Fruit fly (Drosophila melanogaster): ENCODE results near the gene Rh2.

Gene Rh2

dm6 chr3R:18928918-18929705, 29.9 kb downstream of the Rh2 start, which contains the start of gene CG42613 (continued):
- peak in 1 of 2 experiments; percentile 52 for TF ChIP-seq salr (GFP tag; optimal IDR thresholded peaks at IDR 0.05)
- peak; percentile 42 for TF ChIP-seq Eip78C (GFP tag)
- peak; percentile 40 for TF ChIP-seq OdsH (GFP tag; optimal IDR thresholded peaks at IDR 0.05)
- peak; percentile 2 for TF ChIP-seq Lpt (GFP tag; optimal IDR thresholded peaks at IDR 0.05)
- peak; percentile 53 for TF ChIP-seq lz (GFP tag; optimal IDR thresholded peaks at IDR 0.05)
- peak; percentile 14 for TF ChIP-seq CG8632 (GFP tag; optimal IDR thresholded peaks at IDR 0.05)
- TF ChIP-seq Eip75B (GFP tag; optimal IDR thresholded peaks at IDR 0.05) = peak; percentile 52
- peak; percentile 12 for TF ChIP-seq CG32006 (GFP tag; optimal IDR thresholded peaks at IDR 0.05)
- peak; percentile 65 for TF ChIP-seq cyc (GFP tag; optimal IDR thresholded peaks at IDR 0.05)
- no peak for TF ChIP-seq spab (GFP tag; optimal IDR thresholded peaks at IDR 0.05)
- peak; percentile 31 for TF ChIP-seq CG10669 (GFP tag; optimal IDR thresholded peaks at IDR 0.05)
- no peak for TF ChIP-seq Hr38 (GFP tag; optimal IDR thresholded peaks at IDR 0.05)
- no peak for TF ChIP-seq CG11294 (GFP tag; IDR thresholded peaks at IDR 0.05)
- no peak for TF ChIP-seq dsx (GFP tag; optimal IDR thresholded peaks at IDR 0.05; ENCODE audit: poor library complexity, severe bottlenecking)

dm6 chr3R:18931725-18932124, 32.5 kb downstream of the Rh2 start:
- TF ChIP-seq fd85E (GFP tag; optimal IDR thresholded peaks at IDR 0.05) (no peak), CG9139 (GFP tag; optimal IDR thresholded peaks at IDR 0.05) (no peak), Eip93F (GFP tag; optimal IDR thresholded peaks at IDR 0.05) (no peak), pdm3 (GFP tag; optimal IDR thresholded peaks at IDR 0.05) (no peak), Sox102F (GFP tag; optimal IDR thresholded peaks at IDR 0.05) (no peak), Eip75B (GFP tag; optimal IDR thresholded peaks at IDR 0.05) (no peak), CG34406 (GFP tag; optimal IDR thresholded peaks at IDR 0.05) (no peak), CG15336 (GFP tag; IDR thresholded peaks at IDR 0.05) (no peak), fd59A (GFP tag; optimal IDR thresholded peaks at IDR 0.05) (no peak), CG16779 (tag; optimal IDR thresholded peaks at IDR 0.05) (no peak), lz (GFP tag; optimal IDR thresholded peaks at IDR 0.05) (no peak), Hr39 (GFP tag; optimal IDR thresholded peaks at IDR 0.05) (no peak), CG11902 (GFP tag; optimal IDR thresholded peaks at IDR 0.05) (no peak), Met (GFP tag; optimal IDR thresholded peaks at IDR 0.05) (no peak), Sox15 (GFP tag; optimal IDR thresholded peaks at IDR 0.05) (no peak), acj6 (GFP tag; optimal IDR thresholded peaks at IDR 0.05) (no peak), topi (GFP tag; optimal IDR thresholded peaks at IDR 0.05) (no peak), CG11762 (GFP tag; optimal IDR thresholded peaks at IDR 0.05; ENCODE audit: insufficient read depth) (no peak)

DNA sequence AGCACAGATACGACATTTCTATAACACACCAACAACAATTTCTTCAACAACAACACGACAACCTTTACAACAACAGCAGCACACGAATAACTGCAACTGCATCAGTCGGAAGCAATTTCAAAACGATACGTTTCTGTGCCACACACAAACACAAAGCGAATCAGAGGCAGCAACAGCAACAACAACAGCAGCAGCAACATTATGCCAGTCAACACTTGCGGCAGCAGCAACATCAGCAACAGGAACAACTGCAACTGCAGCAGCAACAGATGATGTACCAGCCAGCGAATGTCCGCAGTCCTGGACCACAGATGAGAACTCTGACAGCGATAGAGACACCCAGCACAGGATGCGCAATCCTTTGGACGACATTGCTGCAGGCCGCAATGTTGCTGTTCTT, 48.1 kb downstream of the Rh2 start:
- no peak for TF ChIP-seq Ets21C (GFP tag; optimal IDR thresholded peaks at IDR 0.05)
- TF ChIP-seq Smox (GFP tag; optimal IDR thresholded peaks at IDR 0.05) = no peak
- no peak for TF ChIP-seq dsx (GFP tag; optimal IDR thresholded peaks at IDR 0.05; ENCODE audit: poor library complexity, severe bottlenecking)
- TF ChIP-seq Hr39 (GFP tag; optimal IDR thresholded peaks at IDR 0.05) = no peak
- TF ChIP-seq Ets96B (tag; optimal IDR thresholded peaks at IDR 0.05) = no peak
- no peak for TF ChIP-seq pdm3 (GFP tag; optimal IDR thresholded peaks at IDR 0.05)
- no peak for TF ChIP-seq svp (GFP tag)
- TF ChIP-seq spab (GFP tag; optimal IDR thresholded peaks at IDR 0.05) = no peak
- TF ChIP-seq CG6792 (GFP tag; optimal IDR thresholded peaks at IDR 0.05) = no peak
- TF ChIP-seq Lpt (GFP tag; optimal IDR thresholded peaks at IDR 0.05) = no peak
- no peak for TF ChIP-seq CG6808 (GFP tag; optimal IDR thresholded peaks at IDR 0.05)
- TF ChIP-seq achi (GFP tag; optimal IDR thresholded peaks at IDR 0.05) = no peak
- no peak for TF ChIP-seq net (GFP tag; optimal IDR thresholded peaks at IDR 0.05)
